Worm (Caenorhabditis elegans) whole organism, L4/young adult: ENCODE results near the gene T28A11.4.

Experiments used
- W03F9.2 ChIP-seq: fragments of 150-350 bp; optimal IDR thresholded peaks from 2 replicates; lab custom pipeline; 2014; ENCODE audit warnings: missing biosample characterization, missing genetic modification characterization
- dao-5 ChIP-seq: sonication (generic microtip); optimal IDR thresholded peaks from 2 replicates; lab custom pipeline; 2016; ENCODE audit warnings: missing genotype, missing genetic modification characterization, moderate library complexity, missing compliant biosample characterization
- him-1 ChIP-seq: sonication (generic microtip); optimal IDR thresholded peaks from 2 replicates; lab custom pipeline; 2016; ENCODE audit warnings: missing genotype, missing genetic modification reagents, missing genetic modification characterization, missing compliant biosample characterization

ce11 chrV:3241175-3241574, 32.7 kb upstream of the T28A11.4 start, which contains the start of gene srj-11:
- TF ChIP-seq him-1 (tag; lab: Kevin White, UChicago): no peak
- TF ChIP-seq W03F9.2 (tag; lab: Kevin White, UChicago): no peak
- no peak for TF ChIP-seq dao-5
